Worm (Caenorhabditis elegans) whole organism, L2 larva: ENCODE results near the gene gcy-5.

Experiments used
- C34F6.9 ChIP-seq: fragments of 150-350 bp; optimal IDR thresholded peaks from 2 replicates; lab custom pipeline; 2014; ENCODE audit warnings: missing biosample characterization, missing genetic modification characterization
- F13H6.1 ChIP-seq: sonication (generic microtip); optimal IDR thresholded peaks from 2 replicates; lab custom pipeline; 2016; ENCODE audit warnings: missing genetic modification characterization, missing compliant biosample characterization
- R02D3.7 ChIP-seq: fragments of 150-350 bp; optimal IDR thresholded peaks from 2 replicates; lab custom pipeline; 2014; ENCODE audit warnings: missing biosample characterization, missing genetic modification characterization
- Y55F3AM.14 ChIP-seq: fragments of 200-800 bp; sonication (Bioruptor generic); optimal IDR thresholded peaks from 2 replicates; lab custom pipeline; 2018; ENCODE audit warnings: mild to moderate bottlenecking, missing genetic modification characterization, missing compliant biosample characterization
- ZK546.5 ChIP-seq: sonication (generic microtip); optimal IDR thresholded peaks from 2 replicates; lab custom pipeline; 2017; ENCODE audit warnings: missing biosample characterization, missing genetic modification characterization
- blmp-1 ChIP-seq: sonication (generic microtip); optimal IDR thresholded peaks from 2 replicates; lab custom pipeline; 2017; ENCODE audit warnings: missing genetic modification characterization, mild to moderate bottlenecking, missing compliant biosample characterization, antibody characterized with exemption, moderate library complexity; ENCODE audit not compliant: insufficient read depth
- ceh-16 ChIP-seq: fragments of 150-350 bp; optimal IDR thresholded peaks from 2 replicates; lab custom pipeline; 2014; ENCODE audit warnings: missing biosample characterization, missing genetic modification characterization
- ceh-82 ChIP-seq: fragments of 150-350 bp; optimal IDR thresholded peaks from 2 replicates; lab custom pipeline; 2014; ENCODE audit warnings: missing biosample characterization, missing genetic modification characterization
- dmd-4 ChIP-seq: sonication (generic microtip); optimal IDR thresholded peaks from 2 replicates; lab custom pipeline; 2017; ENCODE audit warnings: missing biosample characterization, missing genetic modification characterization
- egl-27 ChIP-seq: sonication (generic microtip); optimal IDR thresholded peaks from 3 replicates; lab custom pipeline; 2017; ENCODE audit warnings: missing biosample characterization, missing genetic modification reagents, missing genetic modification characterization
- elt-1 ChIP-seq: fragments of 150-350 bp; optimal IDR thresholded peaks from 2 replicates; lab custom pipeline; 2014; ENCODE audit warnings: missing biosample characterization, missing genetic modification characterization
- elt-3 ChIP-seq: sonication (generic microtip); optimal IDR thresholded peaks from 2 replicates; lab custom pipeline; 2017; ENCODE audit warnings: missing biosample characterization, missing genetic modification characterization
- fos-1 ChIP-seq: fragments of 150-350 bp; optimal IDR thresholded peaks from 2 replicates; lab custom pipeline; 2014; ENCODE audit warnings: missing biosample characterization, missing genetic modification characterization
- gmeb-1 ChIP-seq: fragments of 150-350 bp; optimal IDR thresholded peaks from 2 replicates; lab custom pipeline; 2014; ENCODE audit warnings: missing biosample characterization, missing genetic modification characterization
- lin-11 ChIP-seq: fragments of 150-350 bp; sonication (generic microtip); optimal IDR thresholded peaks from 2 replicates; lab custom pipeline; 2014; ENCODE audit warnings: missing biosample characterization, missing genetic modification characterization, inconsistent platforms, mixed read lengths
- lin-13 ChIP-seq: fragments of 150-350 bp; optimal IDR thresholded peaks from 2 replicates; lab custom pipeline; 2014; ENCODE audit warnings: missing biosample characterization, missing genetic modification reagents, missing genetic modification characterization
- lin-39 ChIP-seq: fragments of 150-350 bp; optimal IDR thresholded peaks from 2 replicates; lab custom pipeline; 2014; ENCODE audit warnings: missing biosample characterization, missing genetic modification reagents, missing genetic modification characterization
- lsy-2 ChIP-seq, 2 experiments: fragments of 150-350 bp in 1 of 2; sonication (generic microtip) in 1 of 2; optimal IDR thresholded peaks; 2 replicates each; lab custom pipeline; 2014 to 2017; ENCODE audit warnings: missing biosample characterization in 2 of 2, missing genetic modification characterization in 2 of 2
- mab-5 ChIP-seq: fragments of 150-350 bp; optimal IDR thresholded peaks from 2 replicates; lab custom pipeline; 2014; ENCODE audit warnings: missing biosample characterization, missing genetic modification characterization
- mbf-1 ChIP-seq: sonication (generic microtip); optimal IDR thresholded peaks from 2 replicates; lab custom pipeline; 2017; ENCODE audit warnings: missing biosample characterization, missing genetic modification characterization
- mdl-1 ChIP-seq, 2 experiments: fragments of 150-350 bp in 1 of 2; sonication (generic microtip) in 1 of 2; optimal IDR thresholded peaks; 2 replicates each; lab custom pipeline; 2017; ENCODE audit warnings: missing biosample characterization in 2 of 2, missing genetic modification characterization in 2 of 2
- nhr-10 ChIP-seq: sonication (generic microtip); optimal IDR thresholded peaks from 2 replicates; lab custom pipeline; 2017; ENCODE audit warnings: missing biosample characterization, missing genetic modification characterization
- nhr-11 ChIP-seq: fragments of 150-350 bp; optimal IDR thresholded peaks from 2 replicates; lab custom pipeline; 2014; ENCODE audit warnings: missing biosample characterization, missing genetic modification characterization
- nhr-12 ChIP-seq: fragments of 150-350 bp; optimal IDR thresholded peaks from 2 replicates; lab custom pipeline; 2014; ENCODE audit warnings: missing biosample characterization, missing genetic modification characterization
- nhr-129 ChIP-seq: fragments of 150-350 bp; optimal IDR thresholded peaks from 2 replicates; lab custom pipeline; 2014; ENCODE audit warnings: missing biosample characterization, missing genetic modification characterization
- nhr-21 ChIP-seq: fragments of 150-350 bp; optimal IDR thresholded peaks from 2 replicates; lab custom pipeline; 2014; ENCODE audit warnings: missing biosample characterization, missing genetic modification characterization
- nhr-23 ChIP-seq: fragments of 150-350 bp; optimal IDR thresholded peaks from 2 replicates; lab custom pipeline; 2014; ENCODE audit warnings: missing biosample characterization, missing genetic modification reagents, missing genetic modification characterization
- nhr-25 ChIP-seq: fragments of 150-350 bp; sonication (generic microtip); optimal IDR thresholded peaks from 3 replicates; lab custom pipeline; 2014; ENCODE audit warnings: missing biosample characterization, missing genetic modification characterization
- nhr-77 ChIP-seq: fragments of 150-350 bp; optimal IDR thresholded peaks from 2 replicates; lab custom pipeline; 2014; ENCODE audit warnings: missing biosample characterization, missing genetic modification characterization
- peb-1 ChIP-seq: fragments of 150-350 bp; optimal IDR thresholded peaks from 2 replicates; lab custom pipeline; 2014; ENCODE audit warnings: missing biosample characterization, missing genetic modification characterization
- sem-4 ChIP-seq: fragments of 150-350 bp; optimal IDR thresholded peaks from 2 replicates; lab custom pipeline; 2014; ENCODE audit warnings: missing biosample characterization, missing genetic modification reagents, missing genetic modification characterization
- sma-3 ChIP-seq: sonication (generic microtip); optimal IDR thresholded peaks from 2 replicates; lab custom pipeline; 2016; ENCODE audit warnings: missing genetic modification reagents, missing genetic modification characterization, missing compliant biosample characterization
- sma-9 ChIP-seq, 2 experiments: fragments of 150-350 bp in 1 of 2; sonication (generic microtip) in 1 of 2; optimal IDR thresholded peaks; 2 replicates each; lab custom pipeline; 2014 to 2016; ENCODE audit warnings: missing genetic modification characterization in 2 of 2, mild to moderate bottlenecking in 1 of 2, missing biosample characterization in 1 of 2, missing compliant biosample characterization in 1 of 2, missing genetic modification reagents in 1 of 2, moderate library complexity in 1 of 2
- snpc-4 ChIP-seq: fragments of 150-350 bp; optimal IDR thresholded peaks from 2 replicates; lab custom pipeline; 2014; ENCODE audit warnings: missing biosample characterization, missing genetic modification characterization
- unc-39 ChIP-seq: fragments of 150-350 bp; optimal IDR thresholded peaks from 2 replicates; lab custom pipeline; 2014; ENCODE audit warnings: missing biosample characterization, missing genetic modification characterization
- unc-55 ChIP-seq: fragments of 150-350 bp; sonication (generic microtip); optimal IDR thresholded peaks from 3 replicates; lab custom pipeline; 2014; ENCODE audit warnings: missing biosample characterization, missing genetic modification reagents, missing genetic modification characterization
- zag-1 ChIP-seq: fragments of 150-350 bp; optimal IDR thresholded peaks from 2 replicates; lab custom pipeline; 2014; ENCODE audit warnings: missing biosample characterization, missing genetic modification characterization
- ztf-1 ChIP-seq: fragments of 200-800 bp; sonication (Bioruptor generic); conservative IDR thresholded peaks from 2 replicates; pipeline ENCODE4 v1.3.6; 2022; ENCODE audit warnings: missing genetic modification characterization, missing compliant biosample characterization
- ztf-11 ChIP-seq: sonication (generic microtip); optimal IDR thresholded peaks from 2 replicates; lab custom pipeline; 2017; ENCODE audit warnings: missing biosample characterization, missing genetic modification characterization
- ztf-4 ChIP-seq: fragments of 150-350 bp; optimal IDR thresholded peaks from 2 replicates; lab custom pipeline; 2014; ENCODE audit warnings: missing biosample characterization, missing genetic modification characterization

The gcy-5 gene

DNA sequence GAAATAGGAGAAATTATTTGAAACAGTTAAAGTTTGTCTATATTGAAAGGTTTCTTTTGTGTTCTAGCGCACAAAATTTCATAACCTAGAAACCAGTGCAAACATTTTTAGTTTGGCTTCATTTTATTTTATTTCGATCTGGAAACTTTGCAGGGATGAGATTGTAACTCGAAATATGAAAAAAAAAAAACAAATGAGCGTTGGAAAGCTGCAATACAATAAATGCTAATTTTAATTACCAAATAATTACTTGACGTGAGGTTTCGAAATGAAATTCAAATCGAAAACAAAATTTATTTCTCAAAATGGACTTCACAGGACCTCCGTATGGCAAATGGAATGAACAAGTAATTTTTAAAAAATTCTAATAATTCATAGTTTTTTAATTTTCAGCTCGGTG, 988 bp upstream of the gcy-5 start, which contains the start of gene M02G9.4:
Gene M02G9.4 (plus strand): TSS at position 301 of the 400 bp plus-strand sequence.
- no peak for TF ChIP-seq nhr-11 (tag; lab: Kevin White, UChicago)
- no peak for TF ChIP-seq nhr-12 (tag; lab: Kevin White, UChicago)
- no peak for TF ChIP-seq nhr-23 (tag; lab: Kevin White, UChicago)
- TF ChIP-seq dmd-4 (tag; lab: Kevin White, UChicago) = no peak
- no peak for TF ChIP-seq sma-9 (GFP tag; optimal IDR thresholded peaks at IDR 0.05; lab: Kevin White, UChicago)
- TF ChIP-seq sma-9 (tag; optimal IDR thresholded peaks at IDR 0.05; lab: Kevin White, UChicago) = no peak
- TF ChIP-seq nhr-129 (tag; lab: Kevin White, UChicago) = no peak
- TF ChIP-seq R02D3.7 (tag; lab: Kevin White, UChicago) = no peak
- TF ChIP-seq ztf-11 (tag; lab: Kevin White, UChicago) = no peak

DNA sequence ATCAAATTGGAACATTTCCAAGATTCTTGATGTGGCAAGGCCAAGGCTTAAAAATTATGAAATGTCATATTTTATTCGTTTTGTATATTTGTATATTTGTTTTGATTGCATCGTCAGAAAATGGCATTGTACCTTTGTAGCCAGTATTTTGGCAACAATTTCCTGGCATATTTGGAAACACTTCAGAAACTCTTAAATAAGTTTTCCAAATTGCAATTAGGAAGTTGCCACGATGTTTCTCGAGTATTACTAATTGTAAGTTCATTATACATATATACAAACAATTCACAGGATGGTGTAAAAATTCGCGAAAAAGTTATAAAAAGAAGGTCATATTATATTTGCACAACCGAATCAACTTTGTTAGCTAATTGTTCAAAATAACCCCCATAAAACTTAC, 767 bp downstream of the gcy-5 start, which contains the start of gene idpp-8:
Gene idpp-8 (plus strand): TSS at position 301 of the 400 bp plus-strand sequence.
- TF ChIP-seq ceh-16 (tag; lab: Kevin White, UChicago) (no peak), snpc-4 (tag; lab: Kevin White, UChicago) (no peak), elt-3 (tag; lab: Kevin White, UChicago) (no peak), nhr-77 (no peak), ztf-1 (GFP tag; lab: Robert Waterston, UW) (no peak), C34F6.9 (tag; lab: Kevin White, UChicago) (no peak), fos-1 (tag; lab: Kevin White, UChicago) (no peak), mdl-1 (tag; optimal IDR thresholded peaks at IDR 0.05; lab: Kevin White, UChicago) (no peak), blmp-1 (no peak), gmeb-1 (tag; lab: Kevin White, UChicago) (no peak), peb-1 (tag; lab: Kevin White, UChicago) (no peak), sma-9 (GFP tag; optimal IDR thresholded peaks at IDR 0.05; lab: Kevin White, UChicago) (no peak), sma-9 (tag; optimal IDR thresholded peaks at IDR 0.05; lab: Kevin White, UChicago) (no peak), unc-39 (no peak)
- TF ChIP-seq, all 48 proteins: peak for 0

DNA sequence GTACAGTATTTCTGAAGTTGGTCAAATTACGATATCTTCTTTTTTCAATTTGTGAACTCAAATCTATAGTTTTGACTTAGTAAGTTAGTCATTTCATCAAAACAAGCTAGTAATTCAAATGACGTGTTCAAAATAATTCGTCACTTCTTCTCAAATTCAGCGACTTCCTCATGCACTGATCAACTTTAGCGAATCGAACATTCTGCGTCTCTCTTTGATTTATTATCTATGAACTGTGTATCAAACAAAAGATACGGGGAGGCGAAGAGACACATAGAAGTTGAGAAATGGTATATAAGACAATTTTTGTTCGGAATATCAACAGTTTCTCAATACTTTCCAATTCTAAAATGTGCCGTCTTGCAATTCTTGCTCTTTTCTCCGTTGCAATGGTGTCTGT, 4.0 kb downstream of the gcy-5 start, which contains the start of gene srlf-34:
Gene srlf-34 (plus strand): TSS at position 321 of the 400 bp plus-strand sequence.
- TF ChIP-seq sma-3 = peak; percentile 84
- TF ChIP-seq egl-27 (tag; lab: Kevin White, UChicago) = peak; percentile 6
- no peak for TF ChIP-seq mdl-1 (tag; optimal IDR thresholded peaks at IDR 0.05; lab: Kevin White, UChicago)
- TF ChIP-seq mab-5 (tag; lab: Kevin White, UChicago) = no peak

DNA sequence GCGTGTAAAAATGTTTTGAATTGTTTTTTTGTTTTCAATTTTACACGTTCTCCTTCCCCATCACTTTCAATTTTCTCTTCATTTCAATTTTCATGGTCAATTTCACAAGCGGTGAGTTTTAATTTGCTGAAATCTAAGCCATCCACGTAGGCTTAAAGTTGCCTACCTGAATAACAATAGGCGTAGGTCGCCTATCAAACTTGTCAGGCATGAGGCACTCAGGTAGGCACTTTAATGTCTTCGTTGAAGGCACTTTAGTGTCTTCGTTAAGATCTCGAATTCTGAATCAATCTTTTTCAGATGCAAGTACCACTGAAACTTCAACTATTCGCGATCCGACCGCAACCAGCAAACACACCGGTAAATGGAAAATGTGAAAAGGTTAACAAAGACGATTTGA, 6.7 kb downstream of the gcy-5 start, which contains the start of gene ZK970.8:
Gene ZK970.8 (plus strand): TSS at position 301 of the 400 bp plus-strand sequence.
- no peak for TF ChIP-seq nhr-21 (tag; lab: Kevin White, UChicago)
- no peak for TF ChIP-seq lin-11 (tag; lab: Kevin White, UChicago)
- no peak for TF ChIP-seq mdl-1 (tag; optimal IDR thresholded peaks at IDR 0.05; lab: Kevin White, UChicago)
- no peak for TF ChIP-seq Y55F3AM.14
- TF ChIP-seq C34F6.9 (tag; lab: Kevin White, UChicago) = no peak

DNA sequence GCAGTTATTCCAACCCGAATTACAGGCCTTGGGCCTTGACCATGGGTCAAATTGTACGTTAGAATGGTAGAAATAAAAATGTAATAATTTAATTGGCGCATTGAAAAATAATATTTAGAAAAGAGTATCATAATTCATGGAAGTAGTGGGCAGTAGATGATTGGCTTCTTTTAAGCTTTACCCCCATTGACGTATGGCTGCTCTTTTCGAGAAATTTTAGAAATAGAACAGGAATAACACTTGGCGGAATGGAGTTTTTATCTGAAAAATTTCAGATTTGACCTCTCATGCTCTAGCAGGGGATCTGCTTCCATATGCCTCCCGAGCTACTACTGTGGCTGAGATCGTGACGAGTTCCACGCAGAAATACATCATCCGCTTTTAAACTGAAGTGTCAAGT, 7.3 kb downstream of the gcy-5 start, which contains the start of gene gcy-4:
Gene gcy-4 (minus strand): TSS at position 101 of the 400 bp plus-strand sequence.
- TF ChIP-seq zag-1 (tag; lab: Kevin White, UChicago) (no peak), dmd-4 (tag; lab: Kevin White, UChicago) (no peak)
- TF ChIP-seq, all 48 proteins: peak for 0

DNA sequence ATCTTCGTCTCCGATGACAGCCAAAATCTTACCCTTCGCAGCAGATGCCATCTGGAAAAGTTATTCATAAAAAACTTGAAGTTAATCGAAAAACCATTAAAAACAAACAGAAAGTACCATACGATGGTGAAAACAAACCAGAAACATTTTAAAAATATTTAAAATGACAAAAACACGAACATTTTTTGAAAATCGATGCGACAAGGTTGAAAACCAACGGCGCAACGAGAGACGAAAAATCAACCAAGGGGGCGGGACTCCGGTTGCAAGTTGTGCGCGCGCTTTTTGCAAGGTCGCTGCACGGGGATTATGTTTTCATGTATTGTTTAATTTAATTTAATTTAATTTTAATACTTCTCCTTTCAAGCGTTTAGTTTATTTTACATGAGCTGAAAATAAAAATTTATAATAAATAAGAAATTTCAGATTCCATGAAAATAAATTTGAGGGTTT, 12.3 kb downstream of the gcy-5 start, which contains the start of gene vha-9:
Gene vha-9 (minus strand): TSS at position 51 of the 453 bp plus-strand sequence.
- TF ChIP-seq sem-4 (tag; lab: Kevin White, UChicago) = no peak
- peak; percentile 9 for TF ChIP-seq mab-5 (tag; lab: Kevin White, UChicago)
- TF ChIP-seq lin-13 (GFP tag; lab: Kevin White, UChicago) = peak; percentile 79
- TF ChIP-seq nhr-11 (tag; lab: Kevin White, UChicago) = no peak
- no peak for TF ChIP-seq nhr-77
- TF ChIP-seq elt-1 (tag; lab: Kevin White, UChicago) = no peak
- TF ChIP-seq zag-1 (tag; lab: Kevin White, UChicago) = no peak
- peak; percentile 13 to 76 for TF ChIP-seq lsy-2 (tag; optimal IDR thresholded peaks at IDR 0.05; lab: Kevin White, UChicago)
- peak; percentile 77 for TF ChIP-seq F13H6.1 (tag; lab: Kevin White, UChicago)
- no peak for TF ChIP-seq nhr-25
- TF ChIP-seq nhr-12 (tag; lab: Kevin White, UChicago) = no peak
- TF ChIP-seq mbf-1 (tag; lab: Kevin White, UChicago) = no peak
- TF ChIP-seq ceh-82 (tag; lab: Kevin White, UChicago) = no peak
- TF ChIP-seq lin-11 (tag; lab: Kevin White, UChicago) = peak; percentile 83
- peak; percentile 86 for TF ChIP-seq unc-55
- no peak for TF ChIP-seq peb-1 (tag; lab: Kevin White, UChicago)
- no peak for TF ChIP-seq ZK546.5
- no peak for TF ChIP-seq nhr-23 (tag; lab: Kevin White, UChicago)
- TF ChIP-seq mdl-1 (tag; optimal IDR thresholded peaks at IDR 0.05; lab: Kevin White, UChicago) = no peak
- TF ChIP-seq Y55F3AM.14 = no peak
- no peak for TF ChIP-seq nhr-10 (tag; lab: Kevin White, UChicago)
- no peak for TF ChIP-seq lin-39 (tag; lab: Kevin White, UChicago)
- peak; percentile 63 for TF ChIP-seq ztf-4 (tag; lab: Kevin White, UChicago)
- TF ChIP-seq R02D3.7 (tag; lab: Kevin White, UChicago) = no peak
- TF ChIP-seq blmp-1 = peak; percentile 38
